Worm (Caenorhabditis elegans): Measurements from ENCODE around the gene W03B1.3.
A peak's percentile ranks its signal among the peaks of the same experiment; 100 is the strongest.
"Not testable (repeated sequence)": the region's sequence is repeated elsewhere in the genome, so short reads cannot be mapped to it uniquely, and the experiment has no call there.

Gene W03B1.3

DNA sequence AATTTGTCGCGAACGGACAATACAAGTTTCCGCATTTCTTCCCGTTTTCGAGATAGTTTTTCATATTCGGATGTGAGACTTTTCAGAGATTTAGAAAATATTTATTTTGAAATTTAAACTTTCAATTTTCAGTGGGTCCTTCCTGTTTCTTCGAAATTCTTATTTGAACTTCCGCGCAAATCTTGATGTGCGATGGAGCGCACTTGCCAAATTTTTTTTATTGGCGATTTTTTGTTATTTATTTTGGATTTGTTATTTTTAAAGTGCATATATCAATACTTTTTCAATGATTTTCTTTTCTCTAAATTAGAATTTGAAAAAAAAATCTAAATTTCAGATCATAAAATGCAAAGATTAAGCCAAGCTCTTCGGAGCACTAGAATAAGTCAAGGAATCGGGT lies 21.3 kb upstream of the W03B1.3 start, which contains the start of gene sars-2 (continued):
- TF ChIP-seq efl-1 (optimal IDR thresholded peaks at IDR 0.05) (peak; percentile 88 to 92), efl-1 (GFP tag; optimal IDR thresholded peaks at IDR 0.05 in 1 of 2) (peak; percentile 93 to 99), hlh-4 (tag; optimal IDR thresholded peaks at IDR 0.05) (no peak), F16B12.6 (tag; optimal IDR thresholded peaks at IDR 0.05) (peak; percentile 1)

ce11 chrIV:4356879-4357278 lies 20.8 kb upstream of the W03B1.3 start, which contains the start of gene W03B1.9:
W03B1.9 (minus strand) TSS chrIV:4356979.
- TF ChIP-seq vab-15 (tag; optimal IDR thresholded peaks at IDR 0.05) (no peak), irx-1 (tag; optimal IDR thresholded peaks at IDR 0.05) (no peak), nhr-76 (tag; optimal IDR thresholded peaks at IDR 0.05) (no peak), ceh-8 (GFP tag; optimal IDR thresholded peaks at IDR 0.05) (no peak), nhr-20 (tag; optimal IDR thresholded peaks at IDR 0.05) (no peak), nhr-11 (tag; optimal IDR thresholded peaks at IDR 0.05) (no peak), lin-15B (tag; optimal IDR thresholded peaks at IDR 0.05) (no peak), aly-2 (tag; optimal IDR thresholded peaks at IDR 0.05) (no peak), fkh-8 (tag; optimal IDR thresholded peaks at IDR 0.05) (no peak), zag-1 (tag; optimal IDR thresholded peaks at IDR 0.05) (no peak)

DNA sequence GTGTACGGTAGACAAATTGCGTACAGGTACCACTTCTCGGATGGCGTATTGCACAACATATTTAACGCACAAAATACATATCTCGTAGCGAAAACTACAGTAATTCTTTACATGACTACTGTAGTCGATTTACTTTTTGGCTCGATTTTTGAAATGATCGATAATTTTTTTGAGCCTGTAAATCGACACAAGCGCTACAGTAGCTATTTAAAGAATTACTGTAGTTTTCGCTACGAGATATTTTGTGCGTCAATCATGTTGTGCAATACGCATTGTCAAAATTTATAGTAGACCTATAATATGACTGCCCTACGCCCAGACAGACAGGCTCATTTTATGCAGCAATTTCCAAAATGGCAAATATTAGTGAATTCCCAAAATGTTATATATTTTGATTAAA lies 12.1 kb upstream of the W03B1.3 start, which contains the start of gene W03B1.5:
TSS of gene W03B1.5 (plus strand) at position 301 of the 400 bp plus-strand sequence.
- not testable (repeated sequence) for TF ChIP-seq nhr-19 (GFP tag; conservative IDR thresholded peaks at IDR 0.05); egl-27 (tag; optimal IDR thresholded peaks at IDR 0.05); lsy-2 (tag; optimal IDR thresholded peaks at IDR 0.05)

ce11 chrIV:4347578-4348003 lies 11.6 kb upstream of the W03B1.3 start:
- TF ChIP-seq snpc-4 (tag; optimal IDR thresholded peaks at IDR 0.05) (peak; percentile 9), irx-1 (tag; optimal IDR thresholded peaks at IDR 0.05) (no peak), unc-130 (tag; optimal IDR thresholded peaks at IDR 0.05) (no peak)

DNA sequence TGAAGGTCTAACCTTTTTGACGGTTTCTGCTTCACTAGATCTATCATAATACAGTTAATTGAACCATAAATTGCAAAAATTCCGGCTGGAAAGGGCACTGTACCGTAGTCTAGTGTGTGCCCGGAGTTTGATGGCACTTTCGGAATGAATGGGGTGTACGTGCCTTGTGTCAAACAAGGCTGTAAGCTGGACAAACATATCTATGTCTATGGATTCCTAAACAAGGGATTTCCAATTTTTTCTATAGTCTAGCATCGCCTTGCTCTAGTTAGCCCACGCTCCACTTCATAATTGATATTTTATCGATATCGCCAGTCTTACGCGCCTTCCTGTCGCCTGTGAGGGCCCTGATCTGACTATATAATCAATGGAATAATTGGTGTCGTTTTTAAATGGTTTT lies 10.5 kb upstream of the W03B1.3 start, which contains the start of gene oac-52:
TSS of gene oac-52 (minus strand) at position 101 of the 400 bp plus-strand sequence.
- TF ChIP-seq blmp-1 (tag; optimal IDR thresholded peaks at IDR 0.05), result no peak

ce11 chrIV:4344828-4345227 lies 8.8 kb upstream of the W03B1.3 start:
- TF ChIP-seq efl-1 (optimal IDR thresholded peaks at IDR 0.05) (no peak), efl-1 (GFP tag; optimal IDR thresholded peaks at IDR 0.05 in 1 of 2) (peak in 1 of 2 experiments; percentile 89), unc-130 (tag; optimal IDR thresholded peaks at IDR 0.05) (no peak)

- TF ChIP-seq nhr-85 (tag), result peak; percentile 86
- no peak for TF ChIP-seq rnt-1 (tag; optimal IDR thresholded peaks at IDR 0.05)
- no peak for TF ChIP-seq ceh-8 (GFP tag; optimal IDR thresholded peaks at IDR 0.05)
- no peak for TF ChIP-seq mab-9 (GFP tag; IDR thresholded peaks at IDR 0.05)
- TF ChIP-seq nhr-19 (GFP tag; conservative IDR thresholded peaks at IDR 0.05), result no peak
- TF ChIP-seq pqm-1 (tag; optimal IDR thresholded peaks at IDR 0.05), result no peak
- TF ChIP-seq nhr-77 (tag; optimal IDR thresholded peaks at IDR 0.05), result no peak
- no peak for TF ChIP-seq efl-1 (optimal IDR thresholded peaks at IDR 0.05)
- TF ChIP-seq efl-1 (GFP tag; optimal IDR thresholded peaks at IDR 0.05 in 1 of 2), result peak in 1 of 2 experiments; percentile 20
- TF ChIP-seq nhr-237 (tag; optimal IDR thresholded peaks at IDR 0.05), result no peak
- TF ChIP-seq unc-62 (GFP tag; optimal IDR thresholded peaks at IDR 0.05), result no peak
- TF ChIP-seq aha-1 (tag; optimal IDR thresholded peaks at IDR 0.05), result no peak
Observed at ce11 chrIV:4338217-4338616, 2.2 kb upstream of the W03B1.3 start.

ce11 chrIV:4326445-4326844 lies 9.6 kb downstream of the W03B1.3 start, which contains the start of gene trpl-2:
trpl-2 (plus strand) TSS chrIV:4326654.
- TF ChIP-seq jun-1 (tag; optimal IDR thresholded peaks at IDR 0.05) (no peak), lin-35 (GFP tag; optimal IDR thresholded peaks at IDR 0.05) (peak in 1 of 2 experiments; percentile 31), ceh-88 (GFP tag; IDR thresholded peaks at IDR 0.05) (no peak), ztf-11 (tag; optimal IDR thresholded peaks at IDR 0.05) (no peak), skn-1 (tag; optimal IDR thresholded peaks at IDR 0.05) (no peak), dpl-1 (GFP tag; optimal IDR thresholded peaks at IDR 0.05) (peak in 1 of 3 experiments; percentile 18), ceh-63 (GFP tag; optimal IDR thresholded peaks at IDR 0.05) (no peak), snu-23 (GFP tag; optimal IDR thresholded peaks at IDR 0.05) (no peak), elt-2 (tag; optimal IDR thresholded peaks at IDR 0.05) (no peak), unc-86 (tag; optimal IDR thresholded peaks at IDR 0.05) (no peak), lin-14 (GFP tag; optimal IDR thresholded peaks at IDR 0.05) (no peak)

All from whole organism, L1 larva.